Worm (Caenorhabditis elegans): ENCODE data around the gene E02C12.10.

E02C12.10 gene

DNA sequence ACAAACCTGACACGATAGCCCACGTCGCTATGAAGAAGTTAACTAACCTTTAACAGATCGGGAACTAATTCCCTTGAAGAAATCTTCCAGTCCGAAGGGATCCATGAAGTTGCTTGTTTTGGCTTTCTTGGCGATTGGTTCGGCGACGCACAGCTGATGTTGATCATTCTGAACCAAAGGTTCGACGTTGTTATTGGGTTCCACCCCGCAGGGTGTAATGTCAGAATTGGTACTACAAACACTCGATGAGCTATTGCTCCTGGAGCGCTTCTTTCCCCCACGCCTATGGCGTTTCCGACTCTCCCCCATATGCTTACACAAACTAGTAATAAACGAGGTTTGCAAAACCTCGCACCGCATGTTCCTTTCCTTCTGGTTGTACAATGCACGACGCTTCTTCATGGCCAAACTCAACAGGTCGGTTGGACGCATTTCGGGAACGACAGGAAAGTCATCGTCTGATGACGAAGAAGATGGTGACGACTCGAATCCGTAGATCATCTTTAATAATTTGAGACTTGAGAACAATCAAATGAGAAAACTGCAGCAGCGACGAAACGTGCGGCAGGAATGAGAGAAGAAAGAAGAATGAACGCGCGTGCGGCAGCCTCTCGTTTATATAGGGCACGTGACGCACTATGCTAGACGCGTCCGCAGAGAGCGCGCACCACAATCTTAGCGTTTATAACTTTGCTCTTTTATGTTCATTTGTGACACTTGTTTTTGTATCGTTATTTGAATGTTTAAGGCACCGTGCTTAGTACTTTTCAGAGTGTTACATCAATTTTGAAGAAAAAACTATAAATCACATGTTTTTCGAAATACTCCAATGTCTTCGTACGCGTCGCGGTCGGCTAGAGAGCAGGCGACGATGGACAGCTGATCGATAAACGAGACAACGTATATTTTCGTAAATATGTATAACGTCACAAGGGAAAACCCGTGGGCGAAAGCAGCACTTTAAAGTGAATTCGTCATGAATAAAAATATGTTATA, 34.3 kb downstream of the E02C12.10 start, which contains the start of gene tos-1:
TSS of gene tos-1 (minus strand) at position 575 of the 996 bp plus-strand sequence.
- TF ChIP-seq fax-1 (tag; optimal IDR thresholded peaks at IDR 0.05) (peak; percentile 66), unc-42 (tag; optimal IDR thresholded peaks at IDR 0.05) (peak; percentile 97), pat-9 (tag; optimal IDR thresholded peaks at IDR 0.05) (peak; percentile 90), pros-1 (tag; optimal IDR thresholded peaks at IDR 0.05) (peak; percentile 82), ceh-6 (GFP tag; optimal IDR thresholded peaks at IDR 0.05) (peak; percentile 21), che-1 (tag; optimal IDR thresholded peaks at IDR 0.05) (peak; percentile 71), hlh-30 (tag; optimal IDR thresholded peaks at IDR 0.05; ENCODE audit: insufficient read depth) (peak; percentile 100), madf-2 (tag; optimal IDR thresholded peaks at IDR 0.05) (peak; percentile 91), ceh-24 (tag; optimal IDR thresholded peaks at IDR 0.05) (peak; percentile 60), elt-2 (tag; optimal IDR thresholded peaks at IDR 0.05) (peak; percentile 97), elt-4 (tag; optimal IDR thresholded peaks at IDR 0.05) (peak; percentile 77), npax-4 (tag; optimal IDR thresholded peaks at IDR 0.05) (no peak), ceh-34 (tag; optimal IDR thresholded peaks at IDR 0.05) (peak; percentile 100), ceh-30 (tag; optimal IDR thresholded peaks at IDR 0.05) (no peak), pha-2 (tag; optimal IDR thresholded peaks at IDR 0.05) (peak; percentile 85), ceh-22 (tag; optimal IDR thresholded peaks at IDR 0.05) (no peak), ceh-14 (tag; optimal IDR thresholded peaks at IDR 0.05) (peak; percentile 97), ceh-9 (tag; optimal IDR thresholded peaks at IDR 0.05) (no peak), odd-2 (tag; optimal IDR thresholded peaks at IDR 0.05) (no peak), ceh-31 (tag; optimal IDR thresholded peaks at IDR 0.05) (peak; percentile 97), T23F11.4 (GFP tag; optimal IDR thresholded peaks at IDR 0.05) (peak; percentile 90), unc-55 (GFP tag; optimal IDR thresholded peaks at IDR 0.05) (peak; percentile 94), gmeb-2 (tag; optimal IDR thresholded peaks at IDR 0.05) (peak; percentile 56), fkh-6 (tag; optimal IDR thresholded peaks at IDR 0.05) (peak; percentile 77), sox-2 (GFP tag; IDR thresholded peaks at IDR 0.05) (peak; percentile 84), tbx-7 (tag; optimal IDR thresholded peaks at IDR 0.05) (peak; percentile 57), pha-4 (tag; optimal IDR thresholded peaks at IDR 0.05) (no peak), F13H6.1 (tag; optimal IDR thresholded peaks at IDR 0.05) (peak; percentile 89), ets-4 (tag; optimal IDR thresholded peaks at IDR 0.05) (peak; percentile 93), C38D4.7 (GFP tag; optimal IDR thresholded peaks at IDR 0.05) (peak; percentile 59), lim-6 (tag; optimal IDR thresholded peaks at IDR 0.05) (peak; percentile 46), eyg-1 (tag; optimal IDR thresholded peaks at IDR 0.05) (peak; percentile 75), C08G9.2 (tag; optimal IDR thresholded peaks at IDR 0.05) (peak; percentile 63), ceh-18 (tag; optimal IDR thresholded peaks at IDR 0.05) (peak; percentile 100), K02D7.2 (tag; optimal IDR thresholded peaks at IDR 0.05) (peak; percentile 70), hlh-8 (tag; optimal IDR thresholded peaks at IDR 0.05) (peak; percentile 93), hlh-6 (tag; optimal IDR thresholded peaks at IDR 0.05) (peak; percentile 77), pqm-1 (tag; optimal IDR thresholded peaks at IDR 0.05) (peak; percentile 98), pax-1 (tag; optimal IDR thresholded peaks at IDR 0.05) (peak; percentile 84), ceh-2 (tag; optimal IDR thresholded peaks at IDR 0.05) (peak; percentile 71), unc-86 (tag; optimal IDR thresholded peaks at IDR 0.05) (peak; percentile 95), ceh-45 (GFP tag; IDR thresholded peaks at IDR 0.05) (0 out of 2 replicates have a peak, but pooled peaks have one; percentile 48), ttx-3 (tag; optimal IDR thresholded peaks at IDR 0.05) (peak; percentile 75), dmd-4 (tag; optimal IDR thresholded peaks at IDR 0.05; ENCODE audit: borderline replicate concordance) (peak; percentile 68), unc-3 (GFP tag; conservative IDR thresholded peaks at IDR 0.05) (no peak; the same call in 1 of the 2 replicates), unc-3 (tag; optimal IDR thresholded peaks at IDR 0.05) (peak; percentile 96), ahr-1 (tag; optimal IDR thresholded peaks at IDR 0.05) (no peak), sox-4 (tag; optimal IDR thresholded peaks at IDR 0.05) (peak; percentile 76), Y22D7AL.16 (tag; optimal IDR thresholded peaks at IDR 0.05) (peak; percentile 71), ama-1 (optimal IDR thresholded peaks at IDR 0.05) (peak; percentile 99), sdc-2 (tag; optimal IDR thresholded peaks at IDR 0.05) (peak; percentile 83)
